Worm (Caenorhabditis elegans): ENCODE measurements around the gene C55C3.73.

DNA sequence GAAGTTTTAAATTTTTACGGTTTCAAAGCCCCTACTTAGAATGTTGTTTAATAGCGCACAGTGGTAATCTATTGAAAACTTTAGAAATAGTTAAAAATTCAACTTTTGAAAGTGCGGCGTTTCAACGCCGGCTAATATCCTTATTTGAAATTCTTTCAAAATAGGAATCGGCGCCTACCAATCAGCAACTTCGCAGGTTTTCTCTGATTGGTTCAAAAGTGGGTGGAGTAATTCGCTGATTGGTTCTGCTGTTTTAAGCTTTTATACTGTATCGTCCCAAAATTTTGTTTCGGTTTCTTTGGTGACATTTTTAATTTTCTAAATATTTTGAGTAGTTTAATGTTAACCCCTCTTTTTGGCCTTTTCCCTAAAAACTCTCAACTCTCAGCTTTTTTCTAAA, 48.7 kb upstream of the C55C3.73 start:
- TF ChIP-seq snpc-4 (GFP tag; optimal IDR thresholded peaks at IDR 0.05) (no peak), snpc-4 (tag; optimal IDR thresholded peaks at IDR 0.05) (no peak), ceh-58 (GFP tag; IDR thresholded peaks at IDR 0.05) (no peak), chd-7 (tag; optimal IDR thresholded peaks at IDR 0.05) (no peak), madf-6 (GFP tag; IDR thresholded peaks at IDR 0.05) (no peak)
